Worm (Caenorhabditis elegans) whole organism, L3 larva: ENCODE measurements around the gene K05F6.8.

Experiments used
- R02D3.7 ChIP-seq: fragments of 150-350 bp; optimal IDR thresholded peaks from 2 replicates; lab custom pipeline; 2014; ENCODE audit warnings: missing biosample characterization, missing genetic modification characterization
- mdl-1 ChIP-seq: fragments of 150-350 bp; optimal IDR thresholded peaks from 2 replicates; lab custom pipeline; 2014; ENCODE audit warnings: missing biosample characterization, missing genetic modification characterization
- mml-1 ChIP-seq: fragments of 150-350 bp; sonication (generic microtip); optimal IDR thresholded peaks from 3 replicates; lab custom pipeline; 2014; ENCODE audit warnings: missing biosample characterization, missing genetic modification characterization
- nhr-23 ChIP-seq: fragments of 150-350 bp; optimal IDR thresholded peaks from 2 replicates; lab custom pipeline; 2014; ENCODE audit warnings: missing biosample characterization, missing genetic modification reagents, missing genetic modification characterization
- nhr-28 ChIP-seq: fragments of 150-350 bp; optimal IDR thresholded peaks from 2 replicates; lab custom pipeline; 2014; ENCODE audit warnings: missing biosample characterization, missing genetic modification characterization
- pqm-1 ChIP-seq: fragments of 150-350 bp; optimal IDR thresholded peaks from 2 replicates; lab custom pipeline; 2017; ENCODE audit warnings: missing biosample characterization, missing genetic modification characterization, inconsistent platforms
- snpc-4 ChIP-seq: fragments of 150-350 bp; optimal IDR thresholded peaks from 2 replicates; lab custom pipeline; 2014; ENCODE audit warnings: missing biosample characterization, missing genetic modification characterization
- unc-62 ChIP-seq: fragments of 150-350 bp; sonication (generic microtip); optimal IDR thresholded peaks from 4 replicates; lab custom pipeline; 2014; ENCODE audit warnings: missing biosample characterization, missing genetic modification reagents, missing genetic modification characterization

DNA sequence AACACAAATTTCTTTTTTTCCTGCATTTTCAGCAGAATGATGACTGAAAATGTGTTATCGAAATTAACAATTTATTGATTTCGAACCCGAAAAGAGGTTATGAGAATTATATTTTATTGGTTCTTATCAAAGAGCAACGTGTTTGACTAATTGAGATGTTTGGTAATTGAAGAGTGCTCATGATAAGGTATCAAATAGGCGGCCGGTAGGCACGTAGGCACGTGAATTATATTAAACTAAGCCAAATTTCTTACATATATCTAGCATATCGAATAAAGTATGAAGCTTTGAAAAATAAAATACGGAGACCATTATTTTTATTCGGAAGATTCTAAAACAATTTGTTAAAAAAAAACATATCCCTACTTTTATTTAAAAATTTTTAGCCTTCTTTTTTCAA, 50.2 kb downstream of the K05F6.8 start, which contains the start of gene math-45:
- no peak for TF ChIP-seq pqm-1 (tag; lab: Kevin White, UChicago)
- TF ChIP-seq unc-62 (GFP tag; lab: Kevin White, UChicago) = no peak
- TF ChIP-seq nhr-23 (tag; lab: Kevin White, UChicago) = no peak
- no peak for TF ChIP-seq snpc-4 (tag; lab: Kevin White, UChicago)
- no peak for TF ChIP-seq R02D3.7
- TF ChIP-seq nhr-28 = no peak
- TF ChIP-seq mdl-1 = no peak
- no peak for TF ChIP-seq mml-1 (tag; lab: Kevin White, UChicago)
